Fruit fly (Drosophila melanogaster) whole organism, embryonic: Measurements from ENCODE around the gene Blm.

Experiments
- B-H1 ChIP-seq: fragments of 200-800 bp; sonication (Bioruptor generic); IDR thresholded peaks from 3 replicates; pipeline ENCODE4 v1.3.6; 2022; ENCODE audit warnings: missing biosample characterization, missing genetic modification characterization
- BEAF-32 ChIP-seq: fragments of 200-800 bp; sonication (Bioruptor generic); optimal IDR thresholded peaks from 3 replicates; lab custom pipeline; 2017; ENCODE audit warnings: missing biosample characterization, missing genetic modification characterization, mild to moderate bottlenecking, moderate library complexity, missing genetic modification reagents
- Bgb ChIP-seq: fragments of 200-800 bp; sonication (Bioruptor generic); IDR thresholded peaks from 2 replicates; pipeline ENCODE4 v1.3.6; 2022; ENCODE audit warnings: missing biosample characterization, missing genetic modification characterization; ENCODE audit not compliant: partially characterized antibody
- CG10267 ChIP-seq: fragments of 200-800 bp; sonication (Bioruptor generic); optimal IDR thresholded peaks from 2 replicates; lab custom pipeline; 2018; ENCODE audit warnings: missing biosample characterization, mild to moderate bottlenecking, missing genetic modification characterization, moderate library complexity
- CG10431 ChIP-seq: fragments of 200-800 bp; sonication (Bioruptor generic); optimal IDR thresholded peaks from 3 replicates; lab custom pipeline; 2018; ENCODE audit warnings: missing biosample characterization, mild to moderate bottlenecking, missing genetic modification characterization
- CG12659 ChIP-seq: fragments of 200-800 bp; sonication (Bioruptor generic); optimal IDR thresholded peaks from 3 replicates; lab custom pipeline; 2017; ENCODE audit warnings: mild to moderate bottlenecking, missing biosample characterization, missing genetic modification reagents, missing genetic modification characterization
- CG12744 ChIP-seq: fragments of 200-800 bp; sonication (Bioruptor generic); optimal IDR thresholded peaks from 2 replicates; lab custom pipeline; 2016; ENCODE audit warnings: missing biosample characterization, missing genetic modification characterization
- CG13287 ChIP-seq: fragments of 200-800 bp; sonication (Bioruptor generic); IDR thresholded peaks from 2 replicates; pipeline ENCODE4 v1.3.6; 2022; ENCODE audit warnings: missing biosample characterization, missing genetic modification characterization; ENCODE audit not compliant: partially characterized antibody
- CG14710 ChIP-seq: fragments of 200-800 bp; sonication (Bioruptor generic); optimal IDR thresholded peaks from 3 replicates; lab custom pipeline; 2019; ENCODE audit warnings: missing biosample characterization, mild to moderate bottlenecking, missing genetic modification characterization, moderate library complexity
- CG15514 ChIP-seq: fragments of 200-800 bp; sonication (Bioruptor generic); optimal IDR thresholded peaks from 3 replicates; lab custom pipeline; 2017; ENCODE audit warnings: missing biosample characterization, missing genetic modification characterization, mild to moderate bottlenecking, moderate library complexity, missing genetic modification reagents
- CG17186 ChIP-seq: fragments of 200-800 bp; sonication (Bioruptor generic); optimal IDR thresholded peaks from 3 replicates; lab custom pipeline; 2017; ENCODE audit warnings: missing biosample characterization, missing genetic modification reagents, missing genetic modification characterization
- CG17385 ChIP-seq: fragments of 200-800 bp; sonication (Bioruptor generic); optimal IDR thresholded peaks from 3 replicates; lab custom pipeline; 2018; ENCODE audit warnings: missing biosample characterization, mild to moderate bottlenecking, missing genetic modification characterization
- CG2116 ChIP-seq: fragments of 200-800 bp; sonication (Bioruptor generic); optimal IDR thresholded peaks from 3 replicates; lab custom pipeline; 2018; ENCODE audit warnings: missing biosample characterization, mild to moderate bottlenecking, missing genetic modification characterization
- CG30020 ChIP-seq: fragments of 200-800 bp; optimal IDR thresholded peaks from 2 replicates; lab custom pipeline; 2019; ENCODE audit warnings: missing biosample characterization, mild to moderate bottlenecking, missing genetic modification characterization, moderate library complexity
- CG32772 ChIP-seq: fragments of 200-800 bp; sonication (Bioruptor generic); IDR thresholded peaks from 2 replicates; pipeline ENCODE4 v1.3.6; 2022; ENCODE audit warnings: missing biosample characterization, missing genetic modification characterization
- CG34376 ChIP-seq: fragments of 200-800 bp; sonication (Bioruptor generic); optimal IDR thresholded peaks from 2 replicates; lab custom pipeline; 2018; ENCODE audit warnings: missing biosample characterization, mild to moderate bottlenecking, missing genetic modification characterization
- CG3995 ChIP-seq: fragments of 200-800 bp; sonication (Bioruptor generic); optimal IDR thresholded peaks from 3 replicates; lab custom pipeline; 2016; ENCODE audit warnings: missing biosample characterization, missing genetic modification characterization
- CG4730 ChIP-seq: fragments of 200-800 bp; sonication (Bioruptor generic); IDR thresholded peaks from 2 replicates; pipeline ENCODE4 v1.3.6; 2022; ENCODE audit warnings: missing biosample characterization, missing genetic modification characterization
- CG9797 ChIP-seq: fragments of 200-800 bp; sonication (Bioruptor generic); optimal IDR thresholded peaks from 3 replicates; lab custom pipeline; 2018; ENCODE audit warnings: missing biosample characterization, mild to moderate bottlenecking, missing genetic modification characterization
- Dp ChIP-seq: fragments of 200-800 bp; sonication (Bioruptor generic); optimal IDR thresholded peaks from 2 replicates; lab custom pipeline; 2018; ENCODE audit warnings: missing biosample characterization, mild to moderate bottlenecking, missing genetic modification characterization, moderate library complexity
- E2f1 ChIP-seq: fragments of 200-800 bp; sonication (Bioruptor generic); IDR thresholded peaks from 2 replicates; pipeline ENCODE4 v1.3.6; 2022; ENCODE audit warnings: missing biosample characterization, missing genetic modification characterization
- E2f2 ChIP-seq: fragments of 200-800 bp; sonication (Bioruptor generic); IDR thresholded peaks from 2 replicates; pipeline ENCODE4 v1.3.6; 2022; ENCODE audit warnings: missing biosample characterization, missing genetic modification characterization
- Ets65A ChIP-seq: fragments of 200-800 bp; sonication (Bioruptor generic); peaks from one replicate; lab custom pipeline; 2016; ENCODE audit warnings: missing biosample characterization, missing genetic modification characterization
- Ets97D ChIP-seq: fragments of 200-800 bp; sonication (Bioruptor generic); optimal IDR thresholded peaks from 3 replicates; lab custom pipeline; 2016; ENCODE audit warnings: missing biosample characterization, missing genetic modification characterization
- MBD-R2 ChIP-seq: fragments of 200-800 bp; sonication (Bioruptor generic); IDR thresholded peaks from 2 replicates; pipeline ENCODE4 v1.3.6; 2022; ENCODE audit warnings: missing biosample characterization, missing genetic modification characterization
- MESR4 ChIP-seq: fragments of 200-800 bp; sonication (Bioruptor generic); optimal IDR thresholded peaks from 2 replicates; lab custom pipeline; 2018; ENCODE audit warnings: missing biosample characterization, mild to moderate bottlenecking, missing genetic modification characterization, moderate library complexity
- Max ChIP-seq: fragments of 200-800 bp; sonication (Bioruptor generic); optimal IDR thresholded peaks from 2 replicates; lab custom pipeline; 2016; ENCODE audit warnings: missing biosample characterization, mild to moderate bottlenecking, missing genetic modification characterization
- Med ChIP-seq: fragments of 200-800 bp; sonication (Bioruptor generic); peaks from one replicate; lab custom pipeline; 2016; ENCODE audit warnings: missing biosample characterization, missing genetic modification characterization, mild to moderate bottlenecking, inconsistent platforms, moderate library complexity
- Nf-YC ChIP-seq: fragments of 200-800 bp; optimal IDR thresholded peaks from 3 replicates; lab custom pipeline; 2019; ENCODE audit warnings: missing biosample characterization, mild to moderate bottlenecking, missing genetic modification characterization, moderate library complexity
- Sox102F ChIP-seq: fragments of 200-800 bp; sonication (Bioruptor generic); optimal IDR thresholded peaks from 2 replicates; lab custom pipeline; 2018; ENCODE audit warnings: missing biosample characterization, mild to moderate bottlenecking, missing genetic modification characterization, moderate library complexity
- Sry-β ChIP-seq: fragments of 200-800 bp; sonication (Bioruptor generic); optimal IDR thresholded peaks from 2 replicates; lab custom pipeline; 2018; ENCODE audit warnings: missing biosample characterization, mild to moderate bottlenecking, missing genetic modification characterization, moderate library complexity
- Sry-δ ChIP-seq: fragments of 200-800 bp; sonication (Bioruptor generic); optimal IDR thresholded peaks from 2 replicates; lab custom pipeline; 2016; ENCODE audit warnings: missing biosample characterization, missing genetic modification characterization
- Tbp ChIP-seq: fragments of >200 bp; optimal IDR thresholded peaks from 2 replicates; lab custom pipeline; 2018; ENCODE audit warnings: missing biosample characterization, missing genetic modification characterization
- YL-1 ChIP-seq: fragments of 200-800 bp; sonication (Bioruptor generic); optimal IDR thresholded peaks from 3 replicates; lab custom pipeline; 2017; ENCODE audit warnings: missing biosample characterization, mild to moderate bottlenecking, missing genetic modification characterization
- ac ChIP-seq: fragments of 200-800 bp; sonication (Bioruptor generic); optimal IDR thresholded peaks from 3 replicates; lab custom pipeline; 2017; ENCODE audit warnings: missing biosample characterization, mild to moderate bottlenecking, missing genetic modification characterization
- crp ChIP-seq, 2 experiments: fragments of 200-800 bp; sonication (Bioruptor generic); optimal IDR thresholded peaks; 2 replicates in 1 of 2; 3 replicates in 1 of 2; lab custom pipeline; 2017; ENCODE audit warnings: missing biosample characterization in 2 of 2, missing genetic modification characterization in 2 of 2, mild to moderate bottlenecking in 1 of 2, moderate library complexity in 1 of 2
- dm ChIP-seq: fragments of 200-800 bp; sonication (Bioruptor generic); optimal IDR thresholded peaks from 3 replicates; lab custom pipeline; 2016; ENCODE audit warnings: missing biosample characterization, missing genetic modification characterization
- en ChIP-seq: fragments of 200-800 bp; sonication (Bioruptor generic); optimal IDR thresholded peaks from 2 replicates; lab custom pipeline; 2016; ENCODE audit warnings: missing biosample characterization, missing genetic modification characterization
- gfzf ChIP-seq: fragments of 200-800 bp; sonication (Bioruptor generic); optimal IDR thresholded peaks from 2 replicates; lab custom pipeline; 2016; ENCODE audit warnings: missing biosample characterization, mild to moderate bottlenecking, missing genetic modification characterization, moderate library complexity
- gro ChIP-seq: fragments of 200-800 bp; sonication (Bioruptor generic); optimal IDR thresholded peaks from 2 replicates; lab custom pipeline; 2016; ENCODE audit warnings: missing biosample characterization, missing genetic modification characterization
- insv ChIP-seq, 2 experiments: fragments of 200-800 bp; sonication (Bioruptor generic); optimal IDR thresholded peaks; 3 replicates each; lab custom pipeline; 2016 to 2018; ENCODE audit warnings: missing biosample characterization in 2 of 2, missing genetic modification characterization in 2 of 2
- phol ChIP-seq: fragments of 200-800 bp; sonication (Bioruptor generic); optimal IDR thresholded peaks from 3 replicates; lab custom pipeline; 2018; ENCODE audit warnings: missing biosample characterization, mild to moderate bottlenecking, missing genetic modification characterization, moderate library complexity
- pzg ChIP-seq: fragments of 200-800 bp; sonication (Bioruptor generic); optimal IDR thresholded peaks from 3 replicates; lab custom pipeline; 2018; ENCODE audit warnings: missing biosample characterization, mild to moderate bottlenecking, missing genetic modification characterization, moderate library complexity
- row ChIP-seq: fragments of 200-800 bp; sonication (Bioruptor generic); IDR thresholded peaks from 3 replicates; pipeline ENCODE4 v1.3.6; 2022; ENCODE audit warnings: missing biosample characterization, missing genetic modification characterization
- sens ChIP-seq: fragments of 200-800 bp; sonication (Bioruptor generic); peaks from one replicate; lab custom pipeline; 2016; ENCODE audit warnings: missing biosample characterization, missing genetic modification characterization
- sna ChIP-seq: fragments of 200-800 bp; sonication (Bioruptor generic); IDR thresholded peaks from 2 replicates; pipeline ENCODE4 v1.3.6; 2022; ENCODE audit warnings: missing biosample characterization, missing genetic modification characterization; ENCODE audit not compliant: partially characterized antibody
- stwl ChIP-seq: fragments of 200-800 bp; sonication (Bioruptor generic); optimal IDR thresholded peaks from 3 replicates; lab custom pipeline; 2018; ENCODE audit warnings: missing biosample characterization, mild to moderate bottlenecking, missing genetic modification characterization, moderate library complexity
- trem ChIP-seq: fragments of 200-800 bp; optimal IDR thresholded peaks from 3 replicates; lab custom pipeline; 2019; ENCODE audit warnings: missing biosample characterization, mild to moderate bottlenecking, missing genetic modification characterization, moderate library complexity
- unc-4 ChIP-seq: fragments of 200-800 bp; sonication (Bioruptor generic); IDR thresholded peaks from 2 replicates; pipeline ENCODE4 v1.3.6; 2022; ENCODE audit warnings: missing biosample characterization, missing genetic modification characterization; ENCODE audit not compliant: partially characterized antibody
- yki ChIP-seq: fragments of >200 bp; optimal IDR thresholded peaks from 3 replicates; lab custom pipeline; 2018

The Blm gene

DNA sequence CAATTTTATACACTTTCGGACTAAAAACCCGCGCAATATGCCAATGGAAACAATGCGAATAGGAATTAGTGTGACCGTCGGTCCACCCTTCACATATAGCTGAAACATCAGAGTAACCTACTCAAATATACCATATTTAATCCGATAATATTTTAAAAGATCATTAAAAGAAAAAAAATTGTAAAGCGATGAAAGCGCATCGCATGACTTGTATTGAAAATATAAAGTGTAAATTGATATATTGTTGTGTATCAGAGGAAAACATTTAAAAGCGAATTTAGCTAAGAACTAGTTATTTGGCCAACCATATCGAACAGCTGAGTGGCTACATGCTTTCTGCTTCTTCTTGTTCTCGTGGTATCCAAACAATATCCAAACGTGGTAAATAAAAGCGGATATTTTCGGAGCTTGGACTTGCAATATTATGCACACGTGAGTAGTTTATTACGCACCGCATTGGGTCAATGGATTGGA is at the start of gene Blm, which contains the start of gene CG14722:
TSS of gene Blm (minus strand) at position 54 of the 474 bp plus-strand sequence.
TSS of gene CG14722 (plus strand) at position 161 of the 474 bp plus-strand sequence.
- TF ChIP-seq CG32772 (GFP tag; lab: Robert Waterston, UW) (no peak), YL-1 (GFP tag; lab: Kevin White, UChicago) (peak; percentile 74), gro (GFP tag; lab: Kevin White, UChicago) (peak; percentile 33), Med (GFP tag; lab: Kevin White, UChicago) (peak; percentile 64), CG2116 (GFP tag; lab: Kevin White, UChicago) (peak; percentile 55), insv (GFP tag; optimal IDR thresholded peaks at IDR 0.05; lab: Kevin White, UChicago) (peak in 1 of 2 experiments; percentile 19), Ets97D (GFP tag; lab: Kevin White, UChicago) (peak; percentile 22), CG4730 (GFP tag; lab: Robert Waterston, UW) (no peak), CG3995 (GFP tag; lab: Kevin White, UChicago) (peak; percentile 42), en (GFP tag; lab: Kevin White, UChicago) (no peak), Sox102F (GFP tag; lab: Kevin White, UChicago) (no peak), CG14710 (tag; lab: Kevin White, UChicago) (peak; percentile 58), CG17186 (GFP tag; lab: Kevin White, UChicago) (peak; percentile 57), phol (tag; lab: Kevin White, UChicago) (peak; percentile 55), pzg (GFP tag; lab: Kevin White, UChicago) (peak; percentile 69), CG34376 (peak; percentile 8), CG12659 (GFP tag; lab: Kevin White, UChicago) (peak; percentile 49), E2f1 (no peak), sna (GFP tag; lab: Robert Waterston, UW) (0 out of 2 replicates have a peak, but pooled peaks have one; percentile 25), sens (GFP tag; lab: Kevin White, UChicago) (peak; percentile 63), Ets65A (GFP tag; lab: Kevin White, UChicago) (peak; percentile 46), ac (GFP tag; lab: Kevin White, UChicago) (no peak), stwl (peak; percentile 34), B-H1 (GFP tag; lab: Robert Waterston, UW) (no peak), Bgb (no peak), CG13287 (GFP tag; lab: Robert Waterston, UW) (peak; percentile 47), Dp (GFP tag; lab: Kevin White, UChicago) (peak; percentile 70), Sry-δ (GFP tag; lab: Kevin White, UChicago) (peak; percentile 43), row (GFP tag; lab: Robert Waterston, UW) (peak; percentile 71), crp (GFP tag; optimal IDR thresholded peaks at IDR 0.05; lab: Kevin White, UChicago) (peak; percentile 46 to 91), Tbp (GFP tag; lab: Kevin White, UChicago) (peak; percentile 21), unc-4 (GFP tag; lab: Robert Waterston, UW) (peak; percentile 45; the same call in 1 of the 2 replicates), MESR4 (GFP tag; lab: Kevin White, UChicago) (peak; percentile 58), dm (GFP tag; lab: Kevin White, UChicago) (peak; percentile 83), Max (GFP tag; lab: Kevin White, UChicago) (peak; percentile 73), E2f2 (peak; percentile 77), Sry-β (GFP tag; lab: Kevin White, UChicago) (peak; percentile 89), CG10431 (GFP tag; lab: Kevin White, UChicago) (peak; percentile 16), Nf-YC (no peak), gfzf (peak; percentile 83), CG15514 (peak; percentile 91), CG12744 (peak; percentile 11), MBD-R2 (peak; percentile 68; the same call in 1 of the 2 replicates), BEAF-32 (GFP tag; lab: Kevin White, UChicago) (peak; percentile 61), trem (tag; lab: Kevin White, UChicago) (peak; percentile 93), CG30020 (tag; lab: Kevin White, UChicago) (peak; percentile 45), yki (lab: Kevin White, UChicago) (no peak), CG10267 (tag; lab: Kevin White, UChicago) (peak; percentile 52), CG9797 (GFP tag; lab: Kevin White, UChicago) (peak; percentile 75), CG17385 (GFP tag; lab: Kevin White, UChicago) (peak; percentile 94)
